1 worm cellular context compared by ENCODE assay signal in genomic region chrIII:3571371-3571902, ce11.
TF ChIP-seq lines count a peak whose summit lies in the region.

No protein-coding gene starts in this region.

TF ChIP-seq in whole organism, L4 larva, 104 proteins besides CTCF, POLR2A, EP300 and RAD21 (continued from another document):
- TF ChIP-seq vab-7 (GFP tag; IDR thresholded peaks at IDR 0.05; lab: Robert Waterston, UW) (no peak), zfp-3 (GFP tag; conservative IDR thresholded peaks at IDR 0.05; lab: Robert Waterston, UW) (no peak), pqm-1 (tag; optimal IDR thresholded peaks at IDR 0.05; lab: Kevin White, UChicago) (peak; percentile 39), nhr-6 (tag; optimal IDR thresholded peaks at IDR 0.05; lab: Kevin White, UChicago) (peak; percentile 22), R02D3.7 (tag; optimal IDR thresholded peaks at IDR 0.05; lab: Kevin White, UChicago) (no peak), dve-1 (tag; optimal IDR thresholded peaks at IDR 0.05; lab: Kevin White, UChicago; ENCODE audit: insufficient read depth) (no peak), F26F4.8 (GFP tag; conservative IDR thresholded peaks at IDR 0.05; lab: Robert Waterston, UW) (no peak), unc-62 (GFP tag; optimal IDR thresholded peaks at IDR 0.05 in 1 of 2; lab: Kevin White, UChicago) (peak in 1 of 2 experiments; percentile 55), unc-62 (tag; optimal IDR thresholded peaks at IDR 0.05; lab: Kevin White, UChicago) (no peak), hlh-11 (tag; optimal IDR thresholded peaks at IDR 0.05; lab: Kevin White, UChicago) (peak; percentile 60)
